Worm (Caenorhabditis elegans) whole organism, L4 larva: ENCODE results near the gene nhr-226.

Experiments
- Y5F2A.4 ChIP-seq: fragments of 200-800 bp; sonication (Bioruptor generic); optimal IDR thresholded peaks from 2 replicates; lab custom pipeline; 2018; ENCODE audit warnings: mild to moderate bottlenecking, missing genetic modification characterization, missing compliant biosample characterization
- aha-1 ChIP-seq: fragments of 150-350 bp; peaks from one replicate; lab custom pipeline; 2014; ENCODE audit warnings: missing biosample characterization, missing genetic modification characterization
- ceh-62 ChIP-seq: sonication (generic microtip); optimal IDR thresholded peaks from 2 replicates; lab custom pipeline; 2017; ENCODE audit warnings: missing biosample characterization, missing genetic modification characterization
- ces-1 ChIP-seq: fragments of 150-350 bp; sonication (generic microtip); optimal IDR thresholded peaks from 4 replicates; lab custom pipeline; 2014; ENCODE audit warnings: missing biosample characterization, missing genetic modification reagents, missing genetic modification characterization
- daf-16 ChIP-seq, 3 experiments: sonication (generic microtip); optimal IDR thresholded peaks; 2 replicates each; lab custom pipeline; 2016 to 2017; ENCODE audit warnings: missing genetic modification characterization in 3 of 3, missing genetic modification reagents in 3 of 3, mild to moderate bottlenecking in 2 of 3, missing compliant biosample characterization in 2 of 3, missing biosample characterization in 1 of 3, moderate library complexity in 1 of 3
- dmd-6 ChIP-seq: fragments of 200-800 bp; sonication (Bioruptor generic); IDR thresholded peaks from 2 replicates; pipeline ENCODE4 v1.3.6; 2022; ENCODE audit warnings: missing genetic modification reagents, missing genetic modification characterization, missing compliant biosample characterization
- dmd-9 ChIP-seq: fragments of 200-800 bp; sonication (Bioruptor generic); IDR thresholded peaks from 2 replicates; pipeline ENCODE4 v1.3.6; 2022; ENCODE audit warnings: missing genetic modification reagents, missing genetic modification characterization, missing compliant biosample characterization
- dpl-1 ChIP-seq: fragments of 150-350 bp; optimal IDR thresholded peaks from 2 replicates; lab custom pipeline; 2014; ENCODE audit warnings: missing biosample characterization, missing genetic modification reagents, missing genetic modification characterization
- dve-1 ChIP-seq: sonication (generic microtip); optimal IDR thresholded peaks from 2 replicates; lab custom pipeline; 2017; ENCODE audit warnings: antibody characterized with exemption, mild to moderate bottlenecking, missing genetic modification characterization, missing compliant biosample characterization; ENCODE audit not compliant: insufficient read depth
- egl-27 ChIP-seq: sonication (generic microtip); optimal IDR thresholded peaks from 3 replicates; lab custom pipeline; 2017; ENCODE audit warnings: missing biosample characterization, missing genetic modification reagents, missing genetic modification characterization
- fos-1 ChIP-seq: fragments of 150-350 bp; optimal IDR thresholded peaks from 2 replicates; lab custom pipeline; 2014; ENCODE audit warnings: missing biosample characterization, missing genetic modification characterization
- hif-1 ChIP-seq, 2 experiments: sonication (generic microtip); optimal IDR thresholded peaks; 2 replicates each; lab custom pipeline; 2016 to 2017; ENCODE audit warnings: missing compliant biosample characterization in 2 of 2, missing genetic modification characterization in 2 of 2, missing genetic modification reagents in 2 of 2, missing genotype in 2 of 2, mild to moderate bottlenecking in 1 of 2
- lin-15B ChIP-seq: fragments of 150-350 bp; sonication (generic microtip); optimal IDR thresholded peaks from 3 replicates; lab custom pipeline; 2014; ENCODE audit warnings: missing biosample characterization, missing genetic modification characterization
- lin-29 ChIP-seq: fragments of 200-800 bp; sonication (Bioruptor generic); IDR thresholded peaks from 2 replicates; pipeline ENCODE4 v1.3.6; 2022; ENCODE audit warnings: missing genetic modification reagents, missing genetic modification characterization, missing compliant biosample characterization
- lin-38 ChIP-seq: fragments of 200-800 bp; sonication (Bioruptor generic); IDR thresholded peaks from 2 replicates; pipeline ENCODE4 v1.3.6; 2022; ENCODE audit warnings: missing genetic modification reagents, missing genetic modification characterization, missing compliant biosample characterization
- lir-3 ChIP-seq: sonication (generic microtip); optimal IDR thresholded peaks from 2 replicates; lab custom pipeline; 2016; ENCODE audit warnings: mild to moderate bottlenecking, missing genetic modification characterization, missing compliant biosample characterization
- madf-5 ChIP-seq, 2 experiments: fragments of 200-800 bp; sonication (Bioruptor generic); IDR thresholded peaks; 2 replicates each; pipeline ENCODE4 v1.3.6; 2022; ENCODE audit warnings: missing compliant biosample characterization in 2 of 2, missing genetic modification characterization in 2 of 2
- mdt-29 ChIP-seq: fragments of 200-800 bp; sonication (Bioruptor generic); IDR thresholded peaks from 2 replicates; pipeline ENCODE4 v1.3.6; 2022; ENCODE audit warnings: missing genetic modification reagents, missing genetic modification characterization, missing compliant biosample characterization
- mxl-3 ChIP-seq: fragments of 200-800 bp; sonication (Bioruptor generic); optimal IDR thresholded peaks from 2 replicates; lab custom pipeline; 2018; ENCODE audit warnings: mild to moderate bottlenecking, missing genetic modification characterization, missing compliant biosample characterization
- nhr-237 ChIP-seq: sonication (generic microtip); optimal IDR thresholded peaks from 2 replicates; lab custom pipeline; 2017; ENCODE audit warnings: missing biosample characterization, missing genetic modification characterization
- nhr-41 ChIP-seq: fragments of 200-800 bp; sonication (Bioruptor generic); IDR thresholded peaks from 2 replicates; pipeline ENCODE4 v1.3.6; 2022; ENCODE audit warnings: missing genetic modification reagents, missing genetic modification characterization, missing compliant biosample characterization
- php-3 ChIP-seq: fragments of 200-800 bp; sonication (Bioruptor generic); IDR thresholded peaks from 2 replicates; pipeline ENCODE4 v1.3.6; 2022; ENCODE audit warnings: missing genetic modification reagents, missing genetic modification characterization, missing compliant biosample characterization
- pqm-1 ChIP-seq: sonication (generic microtip); optimal IDR thresholded peaks from 2 replicates; lab custom pipeline; 2017; ENCODE audit warnings: missing biosample characterization, missing genetic modification characterization
- rbr-2 ChIP-seq: sonication (generic microtip); optimal IDR thresholded peaks from 2 replicates; lab custom pipeline; 2016; ENCODE audit warnings: missing genotype, missing genetic modification characterization, missing compliant biosample characterization
- set-16 ChIP-seq: fragments of 200-800 bp; sonication (Bioruptor generic); IDR thresholded peaks from 2 replicates; pipeline ENCODE4 v1.3.6; 2022; ENCODE audit warnings: missing genetic modification reagents, missing genetic modification characterization, missing compliant biosample characterization
- skn-1 ChIP-seq: fragments of 150-350 bp; optimal IDR thresholded peaks from 2 replicates; lab custom pipeline; 2014; ENCODE audit warnings: missing biosample characterization, missing genetic modification characterization
- spr-1 ChIP-seq: sonication (generic microtip); optimal IDR thresholded peaks from 2 replicates; lab custom pipeline; 2016; ENCODE audit warnings: mild to moderate bottlenecking, missing genetic modification characterization, missing compliant biosample characterization
- spr-3 ChIP-seq: fragments of 200-800 bp; sonication (Bioruptor generic); optimal IDR thresholded peaks from 2 replicates; lab custom pipeline; 2018; ENCODE audit warnings: mild to moderate bottlenecking, missing genetic modification characterization, missing compliant biosample characterization
- tra-1 ChIP-seq: fragments of 200-800 bp; sonication (Bioruptor generic); IDR thresholded peaks from 2 replicates; pipeline ENCODE4 v1.3.6; 2022; ENCODE audit warnings: missing genetic modification reagents, missing genetic modification characterization, missing compliant biosample characterization
- unc-62 ChIP-seq, 3 experiments: fragments of 150-350 bp in 1 of 3; sonication (generic microtip); optimal IDR thresholded peaks in 2 of 3; peaks in 1 of 3; 1 replicate in 1 of 3; 2 replicates in 2 of 3; lab custom pipeline; 2014 to 2017; ENCODE audit warnings: missing biosample characterization in 3 of 3, missing genetic modification characterization in 3 of 3, missing genetic modification reagents in 3 of 3, missing genotype in 1 of 3
- vab-7 ChIP-seq: fragments of 200-800 bp; sonication (Bioruptor generic); IDR thresholded peaks from 2 replicates; pipeline ENCODE4 v1.3.6; 2022; ENCODE audit warnings: missing genetic modification reagents, missing genetic modification characterization, missing compliant biosample characterization
- zfp-2 ChIP-seq: sonication (generic microtip); optimal IDR thresholded peaks from 2 replicates; lab custom pipeline; 2016; ENCODE audit warnings: mild to moderate bottlenecking, missing genetic modification characterization, missing compliant biosample characterization
- zfp-3 ChIP-seq: fragments of 200-800 bp; sonication (Bioruptor generic); conservative IDR thresholded peaks from 2 replicates; pipeline ENCODE4 v1.3.6; 2022; ENCODE audit warnings: missing genetic modification reagents, missing genetic modification characterization, missing compliant biosample characterization
- zip-11 ChIP-seq: fragments of 200-800 bp; sonication (Bioruptor generic); IDR thresholded peaks from 2 replicates; pipeline ENCODE4 v1.3.6; 2022; ENCODE audit warnings: missing genetic modification characterization, missing compliant biosample characterization

nhr-226 gene

DNA sequence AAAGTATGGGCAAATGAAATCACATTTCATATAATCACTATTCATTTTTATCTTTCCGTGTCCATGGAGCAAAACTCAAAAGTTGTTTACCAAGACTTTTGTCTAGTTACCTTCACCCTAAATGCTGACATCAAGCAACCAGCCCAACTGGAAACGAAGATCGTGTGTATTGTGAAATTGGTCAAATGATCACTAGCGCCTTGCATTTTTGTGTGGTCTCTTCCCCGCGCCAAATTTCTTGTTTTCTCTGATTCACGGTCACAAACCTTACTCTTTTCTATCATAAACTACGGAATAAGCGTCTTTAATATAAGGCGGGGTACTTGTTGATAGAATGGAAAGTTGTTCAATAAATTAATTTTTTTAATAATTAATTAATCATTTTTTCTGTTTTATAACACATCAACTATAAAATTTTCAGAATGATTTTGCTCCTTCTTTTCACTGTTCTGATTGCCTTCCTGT is 44.5 kb upstream of the nhr-226 start, which contains the start of gene cyp-33C7 (continued):
- TF ChIP-seq mdt-29 (no peak), dpl-1 (peak; percentile 15), lir-3 (tag; lab: Kevin White, UChicago) (no peak), skn-1 (tag; lab: Kevin White, UChicago) (no peak), fos-1 (tag; lab: Kevin White, UChicago) (no peak), nhr-237 (tag; lab: Kevin White, UChicago) (no peak), zip-11 (GFP tag; lab: Robert Waterston, UW) (no peak), spr-3 (GFP tag; lab: Kevin White, UChicago) (no peak), hif-1 (tag; optimal IDR thresholded peaks at IDR 0.05; lab: Kevin White, UChicago) (peak in 1 of 2 experiments; percentile 1), lin-29 (GFP tag; lab: Robert Waterston, UW) (no peak), egl-27 (tag; lab: Kevin White, UChicago) (no peak), dmd-9 (GFP tag; lab: Robert Waterston, UW) (no peak), lin-15B (tag; lab: Kevin White, UChicago) (no peak), madf-5 (GFP tag; IDR thresholded peaks at IDR 0.05; lab: Robert Waterston, UW) (no peak), rbr-2 (tag; lab: Kevin White, UChicago) (no peak), zfp-2 (tag; lab: Kevin White, UChicago) (no peak)

DNA sequence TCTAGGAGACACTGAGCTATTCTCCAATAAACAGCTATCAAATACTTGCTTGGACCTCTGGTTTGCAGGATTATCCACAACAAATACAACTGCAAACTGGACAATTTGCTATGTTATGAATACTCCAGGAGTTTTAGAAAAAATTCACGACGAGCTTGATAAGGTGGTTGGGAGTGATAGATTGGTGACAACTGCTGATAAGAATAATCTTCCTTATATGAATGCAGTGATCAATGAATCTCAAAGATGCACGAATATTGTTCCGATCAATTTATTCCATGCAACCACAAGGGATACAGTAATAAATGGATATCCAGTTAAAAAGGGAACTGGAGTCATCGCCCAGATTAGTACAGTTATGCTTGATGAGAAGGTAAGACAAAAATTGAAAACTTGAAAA is 42.9 kb upstream of the nhr-226 start:
- TF ChIP-seq ceh-62 (tag; lab: Kevin White, UChicago) (no peak), ces-1 (no peak), zfp-3 (GFP tag; lab: Robert Waterston, UW) (no peak), Y5F2A.4 (no peak), tra-1 (GFP tag; lab: Robert Waterston, UW) (no peak), vab-7 (no peak), daf-16 (GFP tag; optimal IDR thresholded peaks at IDR 0.05; lab: Kevin White, UChicago) (no peak), daf-16 (tag; optimal IDR thresholded peaks at IDR 0.05; lab: Kevin White, UChicago) (peak; percentile 19), dve-1 (peak; percentile 8), dmd-6 (GFP tag; lab: Robert Waterston, UW) (peak; percentile 73), php-3 (no peak), pqm-1 (peak; percentile 7)

DNA sequence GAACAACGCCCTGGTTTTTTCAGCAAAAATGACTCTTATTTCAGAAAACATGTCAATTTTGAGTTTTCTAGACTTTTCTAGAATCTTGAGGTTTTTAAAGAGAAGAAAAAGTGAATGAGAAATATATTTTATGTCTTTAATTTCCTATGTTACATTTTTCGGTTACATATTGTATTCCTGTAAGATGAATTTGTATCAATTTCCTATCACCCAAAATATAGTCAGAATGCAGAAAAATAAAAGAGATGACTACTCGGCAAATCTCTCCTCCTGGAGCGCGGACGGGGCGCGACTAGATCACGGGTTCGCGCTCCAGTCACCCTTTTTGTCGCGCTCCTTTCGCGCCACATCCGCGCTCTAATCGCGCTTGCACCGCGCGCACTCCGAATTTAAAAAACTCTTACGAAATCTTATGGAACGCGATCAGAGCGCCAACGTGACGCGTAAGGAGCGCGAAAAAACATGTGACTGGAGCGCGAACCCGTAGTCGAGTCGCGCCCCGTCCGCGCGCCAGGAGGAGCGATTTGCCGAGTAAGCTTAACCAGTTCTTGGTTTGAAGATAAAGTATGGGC is 40.0 kb upstream of the nhr-226 start, which contains the start of gene str-253:
str-253 (minus strand) TSS at position 51 of the 572 bp plus-strand sequence.
- no peak for TF ChIP-seq spr-1
- no peak for TF ChIP-seq aha-1 (tag; lab: Kevin White, UChicago)
- TF ChIP-seq daf-16 (GFP tag; optimal IDR thresholded peaks at IDR 0.05; lab: Kevin White, UChicago), result no peak
- no peak for TF ChIP-seq daf-16 (tag; optimal IDR thresholded peaks at IDR 0.05; lab: Kevin White, UChicago)
- peak in 1 of 2 experiments; percentile 82 for TF ChIP-seq unc-62 (GFP tag; optimal IDR thresholded peaks at IDR 0.05 in 1 of 2; lab: Kevin White, UChicago)
- TF ChIP-seq unc-62 (tag; optimal IDR thresholded peaks at IDR 0.05; lab: Kevin White, UChicago), result no peak
- no peak for TF ChIP-seq nhr-41
- peak; percentile 72 for TF ChIP-seq set-16
- TF ChIP-seq mxl-3 (GFP tag; lab: Kevin White, UChicago), result no peak
- TF ChIP-seq lir-3 (tag; lab: Kevin White, UChicago), result no peak
- TF ChIP-seq ces-1, result no peak

DNA sequence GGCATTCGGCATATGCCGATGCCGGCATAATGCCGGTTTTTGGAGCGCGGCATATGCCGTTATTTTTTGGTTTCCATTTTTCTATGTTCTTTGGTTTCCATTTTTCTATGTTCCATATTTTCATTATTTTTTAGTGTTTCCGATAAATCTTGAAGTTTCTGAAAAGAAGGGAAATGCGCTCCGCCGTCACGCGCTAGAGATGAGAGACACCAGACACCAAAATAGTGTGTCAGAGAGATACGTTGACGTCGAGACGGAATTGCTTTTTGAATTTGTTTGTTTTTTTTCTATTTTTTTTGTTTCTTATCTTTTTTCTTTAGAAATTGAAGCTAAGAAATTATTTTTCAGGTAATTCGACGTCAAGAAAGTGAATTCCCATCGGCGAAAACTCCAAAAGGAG is 39.5 kb upstream of the nhr-226 start, which contains the start of gene F41B5.1:
F41B5.1 (plus strand) TSS at position 343 of the 400 bp plus-strand sequence.
- TF ChIP-seq lin-38, result peak; percentile 73
